Fruit fly (Drosophila melanogaster) whole organism, larva: Measurements from ENCODE around the gene CG31816.

Source experiments
- noc ChIP-seq: fragments of 200-800 bp; sonication (Bioruptor generic); optimal IDR thresholded peaks from 3 replicates; lab custom pipeline; 2019; ENCODE audit warnings: missing biosample characterization, mild to moderate bottlenecking, missing genetic modification characterization, moderate library complexity

The CG31816 gene

DNA sequence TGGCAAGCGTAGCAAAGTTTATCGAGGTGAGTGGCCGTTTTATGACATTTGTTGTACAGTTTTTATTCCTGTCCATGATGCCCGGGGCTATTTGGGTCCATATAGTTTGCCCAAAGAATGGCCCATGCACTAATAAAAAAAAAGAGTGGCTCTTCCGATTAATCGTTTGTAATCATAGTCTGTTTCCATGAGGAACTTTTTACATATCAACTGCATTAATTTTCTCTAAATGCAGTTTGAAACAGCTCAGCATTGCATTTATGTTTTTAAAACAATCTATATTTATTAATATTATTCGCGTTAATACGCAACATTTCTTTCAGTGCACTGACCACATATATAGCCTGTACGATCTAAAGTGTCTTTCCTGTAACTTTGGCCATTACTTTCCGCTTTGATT lies 17.6 kb downstream of the CG31816 start:
- no peak for TF ChIP-seq noc (tag; lab: Kevin White, UChicago)

DNA sequence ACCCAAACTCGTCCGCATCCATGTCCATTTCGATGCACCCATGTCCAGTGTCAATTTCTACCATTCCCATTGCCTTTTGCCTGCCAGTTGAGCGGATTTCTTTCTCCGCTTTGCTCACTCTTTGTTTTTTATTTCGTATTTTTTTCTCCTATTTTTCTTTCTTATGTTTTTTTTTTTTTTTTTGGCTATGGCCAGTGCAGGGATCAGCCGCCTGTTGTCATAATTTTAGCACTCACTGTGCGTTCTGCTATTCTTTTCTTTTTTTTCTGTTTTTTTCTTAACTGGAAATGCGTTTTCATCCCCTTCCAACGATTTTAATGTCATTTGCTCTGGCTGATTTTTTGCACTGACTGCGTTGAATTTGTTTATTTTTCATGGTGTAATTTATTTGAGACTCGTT lies 20.0 kb downstream of the CG31816 start:
- no peak for TF ChIP-seq noc (tag; lab: Kevin White, UChicago)

DNA sequence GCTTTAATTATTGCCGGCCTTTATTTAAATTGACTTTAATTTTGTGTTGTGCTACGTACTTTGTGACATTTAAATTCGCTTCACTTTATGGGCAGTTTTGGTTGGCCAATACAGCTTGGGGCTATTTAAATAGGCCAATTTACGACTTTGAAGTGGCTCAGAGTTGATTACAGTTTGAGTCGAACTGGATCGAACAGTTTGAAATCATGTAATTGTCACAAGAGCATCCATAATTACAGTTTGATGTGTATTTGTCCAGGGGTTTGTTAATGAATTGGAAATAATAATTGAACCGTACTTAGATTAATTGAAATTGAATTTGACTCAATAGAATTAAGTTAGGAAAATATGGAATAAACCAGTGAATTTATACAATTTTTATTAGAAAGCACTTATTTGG lies 40.4 kb downstream of the CG31816 start:
- TF ChIP-seq noc (tag; lab: Kevin White, UChicago), result no peak

DNA sequence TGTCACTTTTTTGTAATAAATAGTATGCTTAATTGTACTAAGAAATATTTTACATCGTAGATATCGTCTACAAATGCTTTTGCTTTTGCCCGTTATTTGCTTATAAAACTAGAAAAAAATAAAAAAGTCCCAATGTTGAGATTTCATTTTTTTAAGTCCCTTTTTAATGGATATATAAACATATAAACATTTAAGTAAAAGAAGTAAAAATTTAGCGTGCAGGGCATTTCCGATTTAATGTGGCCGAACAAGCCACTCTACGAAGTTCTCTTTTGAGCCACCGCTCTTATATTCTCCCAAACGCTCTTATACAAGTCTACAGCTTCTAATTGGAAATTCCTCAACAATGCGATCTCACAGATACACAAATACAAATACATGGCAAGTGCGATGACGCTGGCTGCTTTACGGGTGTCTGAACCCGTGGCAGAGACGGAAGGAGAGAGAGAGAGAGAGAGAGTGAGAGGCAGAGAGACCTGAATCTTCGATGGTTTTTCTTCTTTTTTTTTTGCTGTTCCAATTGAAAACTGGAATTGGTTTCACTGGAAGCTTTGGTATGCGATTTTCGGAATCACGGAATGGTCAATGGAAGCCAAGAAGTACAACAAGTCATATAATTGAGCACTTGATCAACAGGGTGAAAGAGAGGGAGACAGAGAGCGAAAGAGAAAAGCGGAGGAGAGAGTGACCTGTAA lies 45.5 kb downstream of the CG31816 start:
- no peak for TF ChIP-seq noc (tag; lab: Kevin White, UChicago)

DNA sequence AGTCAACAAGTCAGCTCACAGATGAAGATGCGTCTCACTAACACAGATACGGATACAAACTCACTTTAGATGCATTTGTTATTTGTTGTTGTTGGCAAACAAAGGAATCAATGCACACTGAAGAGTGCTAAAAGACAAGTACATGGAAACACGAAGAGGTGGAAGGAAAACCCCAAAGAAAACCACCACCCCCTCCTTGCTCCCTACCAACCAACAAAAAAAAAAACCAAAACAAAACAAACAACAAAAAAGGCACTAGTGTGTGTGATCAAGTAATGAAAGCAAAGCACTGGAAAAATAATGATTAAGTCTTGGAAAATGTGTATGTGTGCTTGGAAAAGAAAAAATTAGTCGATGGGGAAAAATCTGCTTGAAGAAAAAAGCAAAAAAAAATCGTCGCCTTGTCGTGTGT lies 46.4 kb downstream of the CG31816 start:
- TF ChIP-seq noc (tag; lab: Kevin White, UChicago), result no peak

DNA sequence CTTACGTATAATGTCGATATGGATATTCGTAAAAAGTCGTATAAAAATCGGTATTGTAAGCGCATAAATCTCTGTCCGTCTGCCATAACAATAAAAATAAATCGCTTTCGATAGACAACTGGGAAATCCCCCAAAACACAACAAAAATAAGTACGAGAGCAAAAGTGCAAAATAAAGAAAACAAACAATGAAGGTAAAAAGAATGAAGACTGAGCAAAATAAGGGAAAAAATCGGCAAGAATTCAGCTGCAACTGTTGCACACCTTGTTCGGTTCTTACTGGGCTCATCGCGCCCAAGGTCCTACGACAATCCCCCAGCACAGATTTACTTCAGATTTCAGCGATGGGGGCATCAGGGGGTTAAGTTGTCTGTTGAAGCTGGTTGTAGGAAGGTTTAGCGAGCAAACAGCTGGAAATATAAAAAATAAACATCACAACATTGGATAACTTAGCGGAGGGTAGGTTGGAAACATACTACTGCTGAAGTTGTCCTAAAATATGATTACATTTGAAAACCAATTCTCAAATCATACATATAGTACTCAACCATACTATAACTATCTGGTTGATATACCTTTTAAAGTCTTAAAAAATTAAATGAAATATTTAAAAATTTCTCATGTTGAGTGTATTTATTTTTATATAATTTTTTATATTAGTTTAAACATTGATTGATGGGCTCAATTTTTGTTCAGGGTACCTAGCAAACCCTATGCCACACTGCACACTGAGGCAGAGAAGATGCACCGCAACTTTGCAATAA lies 48.2 kb downstream of the CG31816 start:
- no peak for TF ChIP-seq noc (tag; lab: Kevin White, UChicago)

DNA sequence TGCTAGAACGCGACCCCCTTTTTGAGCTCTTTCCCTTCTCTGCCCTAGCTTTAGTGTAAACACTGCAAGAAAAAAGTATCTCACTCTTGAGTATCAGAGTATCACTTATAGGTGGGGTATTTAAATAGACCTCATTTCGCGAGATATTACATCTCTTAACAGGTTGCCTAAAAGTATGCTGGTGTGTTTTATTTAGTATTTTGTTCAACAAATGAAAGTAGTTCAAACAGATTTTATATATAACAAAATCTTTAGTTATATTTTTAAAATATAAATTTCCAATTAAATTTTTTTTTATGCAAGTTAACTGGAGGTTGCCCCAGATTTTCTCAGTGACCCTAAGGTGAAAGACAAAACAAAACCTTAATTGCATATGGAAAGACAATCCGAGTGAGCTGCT lies 49.1 kb downstream of the CG31816 start:
- TF ChIP-seq noc (tag; lab: Kevin White, UChicago), result no peak

DNA sequence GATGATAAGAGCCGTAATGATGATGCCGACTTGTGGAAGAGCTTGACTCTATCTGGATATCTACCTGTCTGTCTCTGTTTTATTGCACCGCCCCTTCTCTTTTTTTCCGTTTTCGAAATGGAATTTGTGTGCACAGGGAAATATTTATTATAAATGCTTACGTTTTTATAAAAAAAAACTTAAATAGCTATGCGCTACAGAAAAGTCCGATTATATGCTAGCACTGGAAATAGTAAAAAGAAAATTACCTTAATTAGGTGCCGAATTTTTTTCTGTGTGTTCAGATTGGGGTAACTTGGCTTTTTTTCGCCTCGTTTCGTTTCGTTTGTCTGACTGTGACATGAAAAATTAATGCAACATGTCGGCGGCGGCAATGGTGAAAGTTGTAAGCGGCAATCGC lies 49.6 kb downstream of the CG31816 start:
- TF ChIP-seq noc (tag; lab: Kevin White, UChicago), result no peak
